Worm (Caenorhabditis elegans) whole organism, early embryonic: ENCODE data around the gene ZK632.10.

Experiments
- B0310.2 ChIP-seq: sonication (generic microtip); optimal IDR thresholded peaks from 2 replicates; lab custom pipeline; 2016; ENCODE audit warnings: mild to moderate bottlenecking, missing genetic modification characterization, missing compliant biosample characterization
- F13C5.2 ChIP-seq: sonication (generic microtip); optimal IDR thresholded peaks from 2 replicates; lab custom pipeline; 2017; ENCODE audit warnings: mild to moderate bottlenecking, missing genetic modification characterization, inconsistent platforms, missing compliant biosample characterization
- aly-1 ChIP-seq: sonication (generic microtip); optimal IDR thresholded peaks from 2 replicates; lab custom pipeline; 2016; ENCODE audit warnings: missing genetic modification characterization, missing compliant biosample characterization
- ama-1 ChIP-seq: fragments of 150-350 bp; optimal IDR thresholded peaks from 2 replicates; lab custom pipeline; 2014
- ceh-13 ChIP-seq: fragments of 200-800 bp; sonication (Bioruptor generic); optimal IDR thresholded peaks from 2 replicates; lab custom pipeline; 2018; ENCODE audit warnings: mild to moderate bottlenecking, missing genetic modification characterization, missing compliant biosample characterization
- ceh-36 ChIP-seq: sonication (generic microtip); optimal IDR thresholded peaks from 2 replicates; lab custom pipeline; 2016; ENCODE audit warnings: missing genetic modification characterization, inconsistent platforms, missing compliant biosample characterization
- ets-7 ChIP-seq: sonication (generic microtip); optimal IDR thresholded peaks from 2 replicates; lab custom pipeline; 2016; ENCODE audit warnings: missing genotype, missing genetic modification characterization, missing compliant biosample characterization
- flt-1 ChIP-seq: fragments of 200-800 bp; sonication (Bioruptor generic); IDR thresholded peaks from 2 replicates; pipeline ENCODE4 v1.3.6; 2022; ENCODE audit warnings: missing genetic modification characterization, missing compliant biosample characterization
- hmbx-1 ChIP-seq: sonication (generic microtip); optimal IDR thresholded peaks from 2 replicates; lab custom pipeline; 2016; ENCODE audit warnings: mild to moderate bottlenecking, missing genetic modification characterization, missing compliant biosample characterization
- hmg-4 ChIP-seq: fragments of 200-800 bp; sonication (Bioruptor generic); optimal IDR thresholded peaks from 2 replicates; lab custom pipeline; 2018; ENCODE audit warnings: mild to moderate bottlenecking, missing genetic modification characterization, missing compliant biosample characterization
- hnd-1 ChIP-seq: sonication (generic microtip); optimal IDR thresholded peaks from 2 replicates; lab custom pipeline; 2016; ENCODE audit warnings: missing genetic modification characterization, missing compliant biosample characterization
- pes-1 ChIP-seq: fragments of 200-800 bp; sonication (Bioruptor generic); IDR thresholded peaks from 2 replicates; pipeline ENCODE4 v1.3.6; 2022; ENCODE audit warnings: missing genetic modification reagents, missing genetic modification characterization, missing compliant biosample characterization
- scrt-1 ChIP-seq: fragments of 200-800 bp; sonication (Bioruptor generic); IDR thresholded peaks from 2 replicates; pipeline ENCODE4 v1.3.6; 2022; ENCODE audit warnings: missing genetic modification characterization, missing compliant biosample characterization
- sea-1 ChIP-seq: fragments of 200-800 bp; sonication (Bioruptor generic); conservative IDR thresholded peaks from 2 replicates; pipeline ENCODE4 v1.3.6; 2022; ENCODE audit warnings: missing genetic modification characterization, missing compliant biosample characterization
- tbx-11 ChIP-seq: fragments of 200-800 bp; sonication (Bioruptor generic); IDR thresholded peaks from 2 replicates; pipeline ENCODE4 v1.3.6; 2022; ENCODE audit warnings: missing genetic modification characterization, missing compliant biosample characterization
- tbx-37 ChIP-seq: fragments of 200-800 bp; sonication (Bioruptor generic); conservative IDR thresholded peaks from 2 replicates; pipeline ENCODE4 v1.3.6; 2022; ENCODE audit warnings: missing genetic modification reagents, missing genetic modification characterization, missing compliant biosample characterization
- tra-4 ChIP-seq: sonication (generic microtip); optimal IDR thresholded peaks from 2 replicates; lab custom pipeline; 2017; ENCODE audit warnings: missing genetic modification characterization, missing compliant biosample characterization

The ZK632.10 gene

DNA sequence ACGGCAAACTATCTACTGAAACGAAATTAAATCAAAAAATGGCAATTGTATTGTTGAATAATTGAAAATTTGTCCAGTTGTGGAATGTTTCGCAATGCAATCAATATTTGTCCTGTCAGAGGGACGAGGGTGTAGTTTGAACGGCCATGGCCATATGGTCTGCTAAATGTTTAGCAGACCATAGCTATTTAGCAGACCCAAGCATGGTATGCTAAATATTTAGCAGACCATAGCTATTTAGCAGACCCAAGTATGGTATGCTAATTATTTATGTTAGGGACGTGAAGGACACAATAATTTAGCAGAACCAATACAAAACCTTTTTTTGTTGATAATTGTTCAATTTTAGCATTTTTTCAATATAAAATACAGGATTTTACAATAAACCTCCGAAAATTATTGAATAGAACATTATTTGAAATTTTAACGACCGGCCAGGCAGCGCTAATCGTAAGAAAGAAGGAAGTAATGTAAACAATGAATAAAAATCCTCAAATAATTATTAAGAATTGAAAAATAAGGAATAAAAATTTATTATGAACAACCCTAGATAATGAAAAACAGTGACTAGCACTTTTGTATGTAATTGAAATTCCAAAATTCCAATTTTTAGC is 22.4 kb downstream of the ZK632.10 start, which contains the start of gene riok-3:
Gene riok-3, minus strand, starts transcription at position 15 of the 614 bp plus-strand sequence.
- TF ChIP-seq hmg-4 (GFP tag; lab: Kevin White, UChicago): no peak
- TF ChIP-seq tra-4: no peak
- TF ChIP-seq hnd-1: no peak

DNA sequence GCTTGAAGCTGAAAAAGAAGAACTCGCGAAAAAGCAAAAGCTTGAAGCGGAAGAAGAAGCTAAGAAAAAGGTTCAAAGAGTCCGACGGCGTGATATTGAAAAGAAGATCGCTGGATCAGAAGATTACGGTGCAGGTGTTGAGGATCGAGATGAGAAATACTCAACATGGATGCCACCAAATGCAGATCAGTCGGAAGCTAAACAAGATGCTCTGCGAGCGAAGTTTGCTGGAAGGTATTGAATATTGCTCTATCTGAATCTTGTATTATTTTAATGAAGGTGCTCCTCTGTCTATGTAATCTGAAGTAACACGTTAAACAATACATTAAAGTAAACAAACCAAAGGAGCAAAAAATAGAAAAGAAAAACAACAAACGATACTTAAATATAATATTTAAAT is 25.5 kb downstream of the ZK632.10 start:
- TF ChIP-seq tbx-11 (GFP tag; lab: Robert Waterston, UW) (no peak), tbx-37 (GFP tag; lab: Robert Waterston, UW) (no peak), ets-7 (tag; lab: Kevin White, UChicago) (no peak), B0310.2 (no peak), flt-1 (GFP tag; lab: Robert Waterston, UW) (no peak), aly-1 (no peak), hnd-1 (no peak), tra-4 (no peak), hmbx-1 (tag; lab: Kevin White, UChicago) (no peak), hmg-4 (GFP tag; lab: Kevin White, UChicago) (no peak), sea-1 (GFP tag; lab: Robert Waterston, UW) (no peak), scrt-1 (no peak), ama-1 (lab: Kevin White, UChicago) (no peak), F13C5.2 (tag; lab: Kevin White, UChicago) (no peak), pes-1 (no peak)

DNA sequence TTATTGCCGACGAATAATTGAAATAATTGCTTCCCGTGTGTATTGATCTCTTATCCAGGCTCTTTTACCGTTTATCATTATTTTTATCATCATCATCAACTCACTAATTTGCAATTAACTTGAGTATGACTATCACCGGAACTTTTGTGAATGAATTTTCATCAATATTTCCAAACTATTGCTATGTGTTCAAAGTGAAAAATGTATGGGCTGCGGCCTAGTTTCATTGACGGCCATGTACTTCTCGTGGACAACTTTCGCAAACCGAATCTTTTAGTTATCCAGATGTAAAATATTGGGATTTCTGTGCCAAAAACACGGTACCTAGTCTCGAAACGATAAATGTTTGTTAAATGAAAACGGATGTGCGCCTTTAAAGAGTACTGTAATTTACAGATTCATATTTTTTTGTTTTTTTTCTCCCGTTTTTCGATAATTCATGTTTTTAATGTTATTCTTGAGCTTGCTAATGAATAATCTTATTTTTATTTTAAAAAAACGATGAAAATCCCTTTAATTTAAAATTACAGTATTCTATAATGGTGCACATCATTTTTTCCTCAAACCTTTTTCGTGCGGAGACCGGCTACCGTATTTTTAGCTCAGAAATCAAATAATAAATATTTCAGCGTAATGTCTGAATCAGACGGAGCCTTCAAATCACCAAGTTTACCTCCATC is 28.9 kb downstream of the ZK632.10 start, which contains the start of gene ZK632.2:
Gene ZK632.2, plus strand, starts transcription at position 630 of the 680 bp plus-strand sequence.
- no peak for TF ChIP-seq tbx-37 (GFP tag; lab: Robert Waterston, UW)
- TF ChIP-seq hmbx-1 (tag; lab: Kevin White, UChicago): no peak
- no peak for TF ChIP-seq hnd-1
- TF ChIP-seq B0310.2: no peak
- no peak for TF ChIP-seq ceh-36 (tag; lab: Kevin White, UChicago)
- TF ChIP-seq tbx-11 (GFP tag; lab: Robert Waterston, UW): no peak
- no peak for TF ChIP-seq tra-4

DNA sequence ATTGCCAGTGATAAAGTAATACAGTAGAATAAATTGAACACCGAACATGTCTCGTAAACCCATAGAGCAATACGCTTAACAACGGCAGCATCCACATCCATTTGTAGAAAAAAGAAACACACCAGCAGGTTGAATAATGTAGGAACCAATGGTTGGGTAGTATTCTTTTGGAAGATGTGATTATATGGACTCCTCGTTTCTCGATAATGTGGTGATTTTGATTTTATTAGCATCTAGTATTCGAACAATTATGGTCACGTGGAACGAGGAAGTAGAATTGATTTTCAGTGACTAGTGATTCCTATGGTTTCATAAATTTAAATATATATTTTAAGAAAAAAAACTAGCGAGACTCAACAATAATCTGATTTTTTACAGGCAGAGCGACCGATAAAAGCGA is 31.1 kb downstream of the ZK632.10 start, which contains the start of gene srxa-10:
Gene srxa-10, minus strand, starts transcription at position 101 of the 400 bp plus-strand sequence.
- TF ChIP-seq tbx-37 (GFP tag; lab: Robert Waterston, UW): no peak

DNA sequence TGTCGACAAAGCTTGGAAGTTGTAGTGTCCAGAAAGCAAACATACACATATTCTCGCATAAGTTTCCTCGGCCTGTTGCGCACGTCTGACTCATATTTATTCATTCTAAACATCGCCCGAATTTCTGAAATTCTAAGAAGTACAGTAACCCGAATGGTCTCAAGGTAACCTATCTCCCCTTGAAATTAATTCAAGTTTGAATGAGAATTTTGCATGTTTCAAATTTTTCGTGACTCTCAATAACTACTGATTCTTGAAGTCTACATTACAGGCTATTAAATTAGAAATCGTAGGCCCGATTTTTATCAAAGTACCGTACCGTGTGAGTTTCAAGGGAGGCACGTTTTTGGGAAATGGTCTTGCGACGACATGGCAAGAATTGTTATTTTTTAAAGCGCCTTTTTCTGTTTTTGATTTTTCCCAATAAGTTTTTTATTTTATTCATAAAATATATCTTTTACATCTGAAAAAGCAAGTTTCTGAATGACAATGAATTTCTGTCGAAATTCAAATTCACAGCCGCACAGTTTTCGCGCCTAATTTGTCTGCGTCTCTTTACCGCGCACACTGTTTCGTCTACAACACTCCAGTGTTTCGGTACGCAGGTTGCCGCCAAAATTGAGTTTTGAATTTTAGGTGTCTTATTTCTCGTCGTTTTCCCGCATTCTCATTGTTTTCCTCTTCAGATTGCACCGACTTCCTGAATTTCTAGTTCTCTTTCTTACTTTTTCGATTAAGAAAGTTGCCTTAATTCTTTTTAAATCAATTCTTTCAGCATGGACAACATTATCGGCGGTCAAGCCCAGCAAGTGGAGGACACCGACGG is 33.7 kb downstream of the ZK632.10 start, which contains the start of the genes R10E11.9 and mcm-6:
Gene R10E11.9, minus strand, starts transcription at position 51 of the 826 bp plus-strand sequence.
Gene mcm-6, plus strand, starts transcription at position 776 of the 826 bp plus-strand sequence.
- TF ChIP-seq F13C5.2 (tag; lab: Kevin White, UChicago) (no peak), hnd-1 (no peak), ets-7 (tag; lab: Kevin White, UChicago) (no peak), hmg-4 (GFP tag; lab: Kevin White, UChicago) (no peak)

DNA sequence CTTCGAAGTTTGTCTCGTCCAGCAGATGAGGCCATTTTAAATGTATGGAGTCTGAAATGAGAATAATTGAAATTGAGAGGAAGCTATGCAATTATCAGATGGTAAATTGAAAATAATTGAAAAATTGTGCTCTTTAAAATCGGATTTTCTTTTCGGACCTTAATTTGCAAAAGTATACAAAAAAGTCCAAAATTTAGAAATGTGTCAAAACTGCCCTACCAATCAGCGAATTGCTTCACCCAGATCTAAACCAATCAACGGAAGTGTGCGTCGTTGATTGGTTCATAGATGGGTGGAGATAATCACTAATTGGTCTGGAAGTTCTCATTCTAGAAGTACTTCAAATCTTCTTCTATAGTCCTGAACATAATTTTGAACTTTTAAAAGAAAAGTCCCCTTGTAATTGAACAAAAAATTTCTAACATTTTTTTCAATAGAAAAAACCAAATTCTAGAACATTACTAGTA is 37.9 kb downstream of the ZK632.10 start, which contains the start of gene R10E11.5:
Gene R10E11.5, minus strand, starts transcription at position 51 of the 467 bp plus-strand sequence.
- TF ChIP-seq hnd-1 (no peak), pes-1 (no peak), ets-7 (tag; lab: Kevin White, UChicago) (no peak), aly-1 (no peak), ceh-13 (GFP tag; lab: Kevin White, UChicago) (no peak)

DNA sequence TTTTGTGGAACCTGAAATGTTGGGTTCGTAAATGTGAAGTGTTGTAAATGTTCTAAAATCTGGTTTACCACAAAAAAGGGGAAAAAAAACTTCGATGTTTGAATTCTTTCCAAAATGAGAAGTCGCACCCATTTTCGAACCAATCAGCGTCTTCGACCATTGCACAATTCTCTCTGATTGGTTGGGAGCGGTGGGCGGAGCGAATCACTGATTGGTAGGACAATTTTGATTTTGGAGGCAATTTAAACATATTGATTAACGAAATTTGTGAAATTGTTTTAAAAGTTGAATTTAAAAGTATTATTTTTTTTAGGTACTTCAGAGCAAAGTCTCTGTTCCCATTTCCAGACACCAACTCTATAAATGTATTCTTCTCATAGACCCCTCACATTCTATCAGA is 38.4 kb downstream of the ZK632.10 start:
- TF ChIP-seq flt-1 (GFP tag; lab: Robert Waterston, UW) (no peak), hmg-4 (GFP tag; lab: Kevin White, UChicago) (no peak), ceh-13 (GFP tag; lab: Kevin White, UChicago) (no peak), F13C5.2 (tag; lab: Kevin White, UChicago) (no peak), hmbx-1 (tag; lab: Kevin White, UChicago) (no peak), ama-1 (lab: Kevin White, UChicago) (no peak)

DNA sequence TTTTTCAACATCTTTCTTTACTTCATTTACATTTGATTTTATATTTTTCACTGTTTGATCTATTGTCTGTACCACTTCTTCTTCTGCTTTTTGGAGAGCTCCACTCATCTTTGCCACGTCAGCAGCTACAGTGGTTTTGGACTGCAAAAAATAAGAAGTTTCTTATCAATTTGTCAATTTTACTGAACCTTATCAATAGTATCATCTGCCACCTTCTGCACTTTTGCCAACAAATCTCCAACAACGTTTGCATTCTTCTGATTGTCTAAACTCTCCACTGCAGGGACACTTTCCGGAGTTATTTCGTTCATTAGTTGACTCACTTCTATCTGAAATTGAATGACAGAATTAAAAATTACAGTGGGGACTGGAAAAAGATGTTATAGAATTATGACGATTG is 40.7 kb downstream of the ZK632.10 start:
- no peak for TF ChIP-seq scrt-1
- no peak for TF ChIP-seq B0310.2
- no peak for TF ChIP-seq flt-1 (GFP tag; lab: Robert Waterston, UW)
- no peak for TF ChIP-seq tbx-37 (GFP tag; lab: Robert Waterston, UW)
- TF ChIP-seq ama-1 (lab: Kevin White, UChicago): no peak
- TF ChIP-seq hnd-1: no peak
- no peak for TF ChIP-seq ets-7 (tag; lab: Kevin White, UChicago)
- no peak for TF ChIP-seq hmbx-1 (tag; lab: Kevin White, UChicago)
- no peak for TF ChIP-seq aly-1
- no peak for TF ChIP-seq hmg-4 (GFP tag; lab: Kevin White, UChicago)
- no peak for TF ChIP-seq tra-4
- TF ChIP-seq tbx-11 (GFP tag; lab: Robert Waterston, UW): no peak
- no peak for TF ChIP-seq ceh-36 (tag; lab: Kevin White, UChicago)
- no peak for TF ChIP-seq F13C5.2 (tag; lab: Kevin White, UChicago)
- TF ChIP-seq ceh-13 (GFP tag; lab: Kevin White, UChicago): no peak
- TF ChIP-seq sea-1 (GFP tag; lab: Robert Waterston, UW): no peak
- TF ChIP-seq pes-1: no peak
